Worm (Caenorhabditis elegans) whole organism, early embryonic: ENCODE data around the gene Y11D7A.5.

Experiments
- F13C5.2 ChIP-seq: sonication (generic microtip); optimal IDR thresholded peaks from 2 replicates; lab custom pipeline; 2017; ENCODE audit warnings: mild to moderate bottlenecking, missing genetic modification characterization, inconsistent platforms, missing compliant biosample characterization
- ama-1 ChIP-seq: fragments of 150-350 bp; optimal IDR thresholded peaks from 2 replicates; lab custom pipeline; 2014
- hmg-4 ChIP-seq: fragments of 200-800 bp; sonication (Bioruptor generic); optimal IDR thresholded peaks from 2 replicates; lab custom pipeline; 2018; ENCODE audit warnings: mild to moderate bottlenecking, missing genetic modification characterization, missing compliant biosample characterization

- TF ChIP-seq F13C5.2 (tag; lab: Kevin White, UChicago) (no peak), hmg-4 (no peak), ama-1 (lab: Kevin White, UChicago) (no peak)
Observed at ce11 chrIV:9289635-9290034, 44.3 kb upstream of the Y11D7A.5 start.
